Worm (Caenorhabditis elegans): ENCODE results near the gene acs-7.

Gene acs-7

ce11 chrII:9291632-9292031, at the start of gene acs-7:
TSS of gene acs-7 (plus strand) at chrII:9292017.
- TF ChIP-seq nhr-12 (tag; optimal IDR thresholded peaks at IDR 0.05) (no peak), pqm-1 (tag; optimal IDR thresholded peaks at IDR 0.05) (peak; percentile 99), lin-15B (tag; optimal IDR thresholded peaks at IDR 0.05) (no peak), pha-4 (tag; optimal IDR thresholded peaks at IDR 0.05) (peak; percentile 64), ceh-16 (tag; optimal IDR thresholded peaks at IDR 0.05) (no peak), eor-1 (tag; optimal IDR thresholded peaks at IDR 0.05) (no peak), nhr-28 (tag; optimal IDR thresholded peaks at IDR 0.05) (no peak), nhr-77 (tag; optimal IDR thresholded peaks at IDR 0.05) (no peak), jun-1 (tag; optimal IDR thresholded peaks at IDR 0.05) (peak; percentile 64), elt-2 (tag; optimal IDR thresholded peaks at IDR 0.05) (peak; percentile 98), nfya-1 (tag; optimal IDR thresholded peaks at IDR 0.05; ENCODE audit: insufficient read depth) (peak; percentile 34), elt-1 (tag; optimal IDR thresholded peaks at IDR 0.05) (no peak), nhr-76 (tag; optimal IDR thresholded peaks at IDR 0.05) (peak; percentile 81)

- TF ChIP-seq ztf-4 (tag; optimal IDR thresholded peaks at IDR 0.05) (no peak), nhr-12 (tag; optimal IDR thresholded peaks at IDR 0.05) (no peak), egl-5 (tag; optimal IDR thresholded peaks at IDR 0.05) (no peak), fkh-2 (tag; optimal IDR thresholded peaks at IDR 0.05) (no peak), ZK546.5 (tag; optimal IDR thresholded peaks at IDR 0.05) (no peak), R02D3.7 (tag; optimal IDR thresholded peaks at IDR 0.05) (peak; percentile 94), pqm-1 (tag; optimal IDR thresholded peaks at IDR 0.05) (no peak), zag-1 (tag; optimal IDR thresholded peaks at IDR 0.05) (no peak), fkh-10 (GFP tag; optimal IDR thresholded peaks at IDR 0.05) (no peak), mml-1 (tag; optimal IDR thresholded peaks at IDR 0.05) (no peak), mdl-1 (tag; optimal IDR thresholded peaks at IDR 0.05) (no peak), nhr-76 (tag; optimal IDR thresholded peaks at IDR 0.05) (no peak), unc-39 (tag; optimal IDR thresholded peaks at IDR 0.05) (no peak), skn-1 (tag; optimal IDR thresholded peaks at IDR 0.05) (no peak), nfya-1 (tag; optimal IDR thresholded peaks at IDR 0.05; ENCODE audit: insufficient read depth) (peak; percentile 54), egl-27 (tag; optimal IDR thresholded peaks at IDR 0.05) (no peak), eor-1 (tag; optimal IDR thresholded peaks at IDR 0.05) (no peak), pha-4 (tag; optimal IDR thresholded peaks at IDR 0.05) (peak; percentile 94), lin-15B (tag; optimal IDR thresholded peaks at IDR 0.05) (peak; percentile 42), nhr-11 (tag; optimal IDR thresholded peaks at IDR 0.05) (no peak), elt-1 (tag; optimal IDR thresholded peaks at IDR 0.05) (no peak), elt-2 (tag; optimal IDR thresholded peaks at IDR 0.05) (peak; percentile 14), unc-62 (GFP tag; optimal IDR thresholded peaks at IDR 0.05) (no peak), hmg-11 (tag; optimal IDR thresholded peaks at IDR 0.05) (peak; percentile 17), nhr-77 (tag; optimal IDR thresholded peaks at IDR 0.05) (no peak), nhr-43 (tag; optimal IDR thresholded peaks at IDR 0.05; ENCODE audit: poor library complexity, severe bottlenecking) (no peak), ceh-9 (tag; optimal IDR thresholded peaks at IDR 0.05) (no peak), nhr-23 (tag; optimal IDR thresholded peaks at IDR 0.05) (no peak), ceh-28 (tag; optimal IDR thresholded peaks at IDR 0.05) (no peak), jun-1 (tag; optimal IDR thresholded peaks at IDR 0.05) (no peak), nhr-67 (tag; optimal IDR thresholded peaks at IDR 0.05) (no peak), ama-1 (optimal IDR thresholded peaks at IDR 0.05) (peak; percentile 24), tbx-2 (tag; optimal IDR thresholded peaks at IDR 0.05) (no peak), sea-2 (GFP tag; optimal IDR thresholded peaks at IDR 0.05) (no peak), lsy-12 (tag; optimal IDR thresholded peaks at IDR 0.05) (no peak), aly-2 (tag; optimal IDR thresholded peaks at IDR 0.05) (no peak), lin-39 (tag; optimal IDR thresholded peaks at IDR 0.05) (no peak)
Measured at ce11 chrII:9242804-9243203, 49.0 kb upstream of the acs-7 start.

- TF ChIP-seq eor-1 (tag; optimal IDR thresholded peaks at IDR 0.05) (no peak), fos-1 (tag; optimal IDR thresholded peaks at IDR 0.05) (no peak), mdl-1 (tag; optimal IDR thresholded peaks at IDR 0.05) (no peak), nhr-28 (tag; optimal IDR thresholded peaks at IDR 0.05) (no peak), tbx-2 (tag; optimal IDR thresholded peaks at IDR 0.05) (no peak), egl-5 (tag; optimal IDR thresholded peaks at IDR 0.05) (no peak), nhr-25 (tag; optimal IDR thresholded peaks at IDR 0.05) (no peak), ceh-9 (tag; optimal IDR thresholded peaks at IDR 0.05) (no peak), ztf-4 (tag; optimal IDR thresholded peaks at IDR 0.05) (no peak), nhr-77 (tag; optimal IDR thresholded peaks at IDR 0.05) (no peak), R02D3.7 (tag; optimal IDR thresholded peaks at IDR 0.05) (no peak), fkh-2 (tag; optimal IDR thresholded peaks at IDR 0.05) (no peak), nhr-237 (tag; optimal IDR thresholded peaks at IDR 0.05) (no peak), lin-39 (tag; optimal IDR thresholded peaks at IDR 0.05) (no peak), jun-1 (tag; optimal IDR thresholded peaks at IDR 0.05) (no peak), elt-1 (tag; optimal IDR thresholded peaks at IDR 0.05) (no peak)
Measured at ce11 chrII:9246648-9247047, 45.2 kb upstream of the acs-7 start, which contains the start of gene T26C5.5. TSS of gene T26C5.5 (minus strand) at chrII:9246748.
